Worm (Caenorhabditis elegans) whole organism, L4 larva: ENCODE measurements around the gene B0244.5.
A peak's percentile ranks its signal among the peaks of the same experiment; 100 is the strongest.

Experiments
- D1046.2 ChIP-seq: fragments of 200-800 bp; sonication (Bioruptor generic); IDR thresholded peaks from 2 replicates; pipeline ENCODE4 v1.3.6; 2022; ENCODE audit warnings: missing genetic modification characterization, missing compliant biosample characterization
- F10B5.3 ChIP-seq: sonication (generic microtip); optimal IDR thresholded peaks from 2 replicates; lab custom pipeline; 2016; ENCODE audit warnings: mild to moderate bottlenecking, missing genetic modification characterization, missing compliant biosample characterization
- F26F4.8 ChIP-seq: fragments of 200-800 bp; sonication (Bioruptor generic); conservative IDR thresholded peaks from 2 replicates; pipeline ENCODE4 v1.3.6; 2022; ENCODE audit warnings: missing genetic modification characterization, missing compliant biosample characterization
- F49E8.2 ChIP-seq: sonication (generic microtip); optimal IDR thresholded peaks from 2 replicates; lab custom pipeline; 2016; ENCODE audit warnings: missing compliant biosample characterization, mild to moderate bottlenecking, missing genetic modification characterization, borderline replicate concordance
- R02D3.7 ChIP-seq: fragments of 150-350 bp; sonication (generic microtip); optimal IDR thresholded peaks from 3 replicates; lab custom pipeline; 2014; ENCODE audit warnings: missing biosample characterization, missing genetic modification characterization
- T20F7.1 ChIP-seq: fragments of 200-800 bp; sonication (Bioruptor generic); optimal IDR thresholded peaks from 2 replicates; lab custom pipeline; 2018; ENCODE audit warnings: mild to moderate bottlenecking, missing genetic modification characterization, missing compliant biosample characterization
- Y105C5A.15 ChIP-seq: fragments of 200-800 bp; sonication (Bioruptor generic); IDR thresholded peaks from 2 replicates; pipeline ENCODE4 v1.3.6; 2022; ENCODE audit warnings: missing genetic modification characterization, missing compliant biosample characterization
- Y48G9A.11 ChIP-seq: fragments of 200-800 bp; sonication (Bioruptor generic); IDR thresholded peaks from 2 replicates; pipeline ENCODE4 v1.3.6; 2022; ENCODE audit warnings: missing genetic modification reagents, missing genetic modification characterization, missing compliant biosample characterization
- Y5F2A.4 ChIP-seq: fragments of 200-800 bp; sonication (Bioruptor generic); optimal IDR thresholded peaks from 2 replicates; lab custom pipeline; 2018; ENCODE audit warnings: mild to moderate bottlenecking, missing genetic modification characterization, missing compliant biosample characterization
- Y75B8A.6 ChIP-seq: fragments of 200-800 bp; sonication (Bioruptor generic); IDR thresholded peaks from 2 replicates; pipeline ENCODE4 v1.3.6; 2022; ENCODE audit warnings: missing genetic modification reagents, missing genetic modification characterization, missing compliant biosample characterization
- aha-1 ChIP-seq: fragments of 150-350 bp; peaks from one replicate; lab custom pipeline; 2014; ENCODE audit warnings: missing biosample characterization, missing genetic modification characterization
- ama-1 ChIP-seq: fragments of 150-350 bp; optimal IDR thresholded peaks from 2 replicates; lab custom pipeline; 2014; ENCODE audit warnings: inconsistent platforms, mixed read lengths
- ceh-82 ChIP-seq: sonication (generic microtip); optimal IDR thresholded peaks from 2 replicates; lab custom pipeline; 2017; ENCODE audit warnings: missing biosample characterization, missing genetic modification characterization
- cey-2 ChIP-seq: sonication (generic microtip); optimal IDR thresholded peaks from 3 replicates; lab custom pipeline; 2017; ENCODE audit warnings: missing genetic modification characterization, mild to moderate bottlenecking, missing compliant biosample characterization, antibody characterized with exemption, borderline replicate concordance; ENCODE audit not compliant: insufficient read depth
- daf-16 ChIP-seq, 3 experiments: sonication (generic microtip); optimal IDR thresholded peaks; 2 replicates each; lab custom pipeline; 2016 to 2017; ENCODE audit warnings: missing genetic modification characterization in 3 of 3, missing genetic modification reagents in 3 of 3, mild to moderate bottlenecking in 2 of 3, missing compliant biosample characterization in 2 of 3, missing biosample characterization in 1 of 3, moderate library complexity in 1 of 3
- dpl-1 ChIP-seq: fragments of 150-350 bp; optimal IDR thresholded peaks from 2 replicates; lab custom pipeline; 2014; ENCODE audit warnings: missing biosample characterization, missing genetic modification reagents, missing genetic modification characterization
- duxl-1 ChIP-seq: sonication (generic microtip); optimal IDR thresholded peaks from 2 replicates; lab custom pipeline; 2016; ENCODE audit warnings: mild to moderate bottlenecking, missing genetic modification characterization, moderate library complexity, missing compliant biosample characterization; ENCODE audit not compliant: poor library complexity
- egl-27 ChIP-seq: sonication (generic microtip); optimal IDR thresholded peaks from 3 replicates; lab custom pipeline; 2017; ENCODE audit warnings: missing biosample characterization, missing genetic modification reagents, missing genetic modification characterization
- fos-1 ChIP-seq: fragments of 150-350 bp; optimal IDR thresholded peaks from 2 replicates; lab custom pipeline; 2014; ENCODE audit warnings: missing biosample characterization, missing genetic modification characterization
- gei-8 ChIP-seq: fragments of 200-800 bp; sonication (Bioruptor generic); optimal IDR thresholded peaks from 2 replicates; lab custom pipeline; 2018; ENCODE audit warnings: mild to moderate bottlenecking, missing genetic modification characterization, missing compliant biosample characterization
- hif-1 ChIP-seq, 2 experiments: sonication (generic microtip); optimal IDR thresholded peaks; 2 replicates each; lab custom pipeline; 2016 to 2017; ENCODE audit warnings: missing compliant biosample characterization in 2 of 2, missing genetic modification characterization in 2 of 2, missing genetic modification reagents in 2 of 2, missing genotype in 2 of 2, mild to moderate bottlenecking in 1 of 2
- hlh-11 ChIP-seq: fragments of 200-800 bp; sonication (Bioruptor generic); optimal IDR thresholded peaks from 2 replicates; lab custom pipeline; 2018; ENCODE audit warnings: mild to moderate bottlenecking, missing genetic modification characterization, missing compliant biosample characterization
- hlh-30 ChIP-seq: sonication (generic microtip); optimal IDR thresholded peaks from 2 replicates; lab custom pipeline; 2017; ENCODE audit warnings: antibody characterized with exemption, mild to moderate bottlenecking, missing genetic modification characterization, missing compliant biosample characterization; ENCODE audit not compliant: insufficient read depth
- jun-1 ChIP-seq: fragments of 150-350 bp; optimal IDR thresholded peaks from 2 replicates; lab custom pipeline; 2014; ENCODE audit warnings: missing biosample characterization, missing genetic modification reagents, missing genetic modification characterization
- lin-15B ChIP-seq: fragments of 150-350 bp; sonication (generic microtip); optimal IDR thresholded peaks from 3 replicates; lab custom pipeline; 2014; ENCODE audit warnings: missing biosample characterization, missing genetic modification characterization
- lir-3 ChIP-seq: sonication (generic microtip); optimal IDR thresholded peaks from 2 replicates; lab custom pipeline; 2016; ENCODE audit warnings: mild to moderate bottlenecking, missing genetic modification characterization, missing compliant biosample characterization
- madf-5 ChIP-seq, 2 experiments: fragments of 200-800 bp; sonication (Bioruptor generic); IDR thresholded peaks; 2 replicates each; pipeline ENCODE4 v1.3.6; 2022; ENCODE audit warnings: missing compliant biosample characterization in 2 of 2, missing genetic modification characterization in 2 of 2
- mdt-29 ChIP-seq: fragments of 200-800 bp; sonication (Bioruptor generic); IDR thresholded peaks from 2 replicates; pipeline ENCODE4 v1.3.6; 2022; ENCODE audit warnings: missing genetic modification reagents, missing genetic modification characterization, missing compliant biosample characterization
- mes-2 ChIP-seq: sonication (generic microtip); optimal IDR thresholded peaks from 2 replicates; lab custom pipeline; 2016; ENCODE audit warnings: missing genotype, mild to moderate bottlenecking, missing genetic modification characterization, missing compliant biosample characterization; ENCODE audit not compliant: poor library complexity, severe bottlenecking
- nhr-111 ChIP-seq: fragments of 200-800 bp; sonication (Bioruptor generic); optimal IDR thresholded peaks from 2 replicates; lab custom pipeline; 2018; ENCODE audit warnings: mild to moderate bottlenecking, missing genetic modification characterization, missing compliant biosample characterization
- nhr-237 ChIP-seq: sonication (generic microtip); optimal IDR thresholded peaks from 2 replicates; lab custom pipeline; 2017; ENCODE audit warnings: missing biosample characterization, missing genetic modification characterization
- nhr-42 ChIP-seq: fragments of 200-800 bp; sonication (Bioruptor generic); IDR thresholded peaks from 2 replicates; pipeline ENCODE4 v1.3.6; 2022; ENCODE audit warnings: missing genetic modification characterization, missing compliant biosample characterization
- nhr-48 ChIP-seq: sonication (generic microtip); optimal IDR thresholded peaks from 2 replicates; lab custom pipeline; 2016; ENCODE audit warnings: mild to moderate bottlenecking, missing genetic modification characterization, missing compliant biosample characterization
- nhr-6 ChIP-seq: fragments of 150-350 bp; optimal IDR thresholded peaks from 2 replicates; lab custom pipeline; 2014; ENCODE audit warnings: missing biosample characterization, missing genetic modification characterization
- nhr-77 ChIP-seq: fragments of 150-350 bp; optimal IDR thresholded peaks from 2 replicates; lab custom pipeline; 2014; ENCODE audit warnings: missing biosample characterization, missing genetic modification characterization
- pqm-1 ChIP-seq: sonication (generic microtip); optimal IDR thresholded peaks from 2 replicates; lab custom pipeline; 2017; ENCODE audit warnings: missing biosample characterization, missing genetic modification characterization
- rbr-2 ChIP-seq: sonication (generic microtip); optimal IDR thresholded peaks from 2 replicates; lab custom pipeline; 2016; ENCODE audit warnings: missing genotype, missing genetic modification characterization, missing compliant biosample characterization
- saeg-2 ChIP-seq: fragments of 200-800 bp; sonication (Bioruptor generic); IDR thresholded peaks from 2 replicates; pipeline ENCODE4 v1.3.6; 2022; ENCODE audit warnings: missing genetic modification reagents, missing genetic modification characterization, missing compliant biosample characterization
- set-16 ChIP-seq: fragments of 200-800 bp; sonication (Bioruptor generic); IDR thresholded peaks from 2 replicates; pipeline ENCODE4 v1.3.6; 2022; ENCODE audit warnings: missing genetic modification reagents, missing genetic modification characterization, missing compliant biosample characterization
- skn-1 ChIP-seq: fragments of 150-350 bp; optimal IDR thresholded peaks from 2 replicates; lab custom pipeline; 2014; ENCODE audit warnings: missing biosample characterization, missing genetic modification characterization
- snpc-4 ChIP-seq: fragments of 150-350 bp; optimal IDR thresholded peaks from 2 replicates; lab custom pipeline; 2014; ENCODE audit warnings: missing biosample characterization, missing genetic modification characterization
- spr-1 ChIP-seq: sonication (generic microtip); optimal IDR thresholded peaks from 2 replicates; lab custom pipeline; 2016; ENCODE audit warnings: mild to moderate bottlenecking, missing genetic modification characterization, missing compliant biosample characterization
- tag-97 ChIP-seq: fragments of 200-800 bp; sonication (Bioruptor generic); IDR thresholded peaks from 2 replicates; pipeline ENCODE4 v1.3.6; 2022; ENCODE audit warnings: missing genetic modification characterization, missing compliant biosample characterization
- tra-1 ChIP-seq: fragments of 200-800 bp; sonication (Bioruptor generic); IDR thresholded peaks from 2 replicates; pipeline ENCODE4 v1.3.6; 2022; ENCODE audit warnings: missing genetic modification reagents, missing genetic modification characterization, missing compliant biosample characterization
- unc-62 ChIP-seq, 3 experiments: fragments of 150-350 bp in 1 of 3; sonication (generic microtip); optimal IDR thresholded peaks in 2 of 3; peaks in 1 of 3; 1 replicate in 1 of 3; 2 replicates in 2 of 3; lab custom pipeline; 2014 to 2017; ENCODE audit warnings: missing biosample characterization in 3 of 3, missing genetic modification characterization in 3 of 3, missing genetic modification reagents in 3 of 3, missing genotype in 1 of 3
- zag-1 ChIP-seq: fragments of 150-350 bp; optimal IDR thresholded peaks from 2 replicates; lab custom pipeline; 2014; ENCODE audit warnings: missing biosample characterization, missing genetic modification characterization
- zfp-3 ChIP-seq: fragments of 200-800 bp; sonication (Bioruptor generic); conservative IDR thresholded peaks from 2 replicates; pipeline ENCODE4 v1.3.6; 2022; ENCODE audit warnings: missing genetic modification reagents, missing genetic modification characterization, missing compliant biosample characterization
- zip-11 ChIP-seq: fragments of 200-800 bp; sonication (Bioruptor generic); IDR thresholded peaks from 2 replicates; pipeline ENCODE4 v1.3.6; 2022; ENCODE audit warnings: missing genetic modification characterization, missing compliant biosample characterization
- ztf-11 ChIP-seq: fragments of 150-350 bp; optimal IDR thresholded peaks from 2 replicates; lab custom pipeline; 2014; ENCODE audit warnings: missing biosample characterization, missing genetic modification characterization
- ztf-7 ChIP-seq: fragments of 150-350 bp; optimal IDR thresholded peaks from 2 replicates; lab custom pipeline; 2014; ENCODE audit warnings: missing biosample characterization, missing genetic modification characterization

B0244.5 gene

DNA sequence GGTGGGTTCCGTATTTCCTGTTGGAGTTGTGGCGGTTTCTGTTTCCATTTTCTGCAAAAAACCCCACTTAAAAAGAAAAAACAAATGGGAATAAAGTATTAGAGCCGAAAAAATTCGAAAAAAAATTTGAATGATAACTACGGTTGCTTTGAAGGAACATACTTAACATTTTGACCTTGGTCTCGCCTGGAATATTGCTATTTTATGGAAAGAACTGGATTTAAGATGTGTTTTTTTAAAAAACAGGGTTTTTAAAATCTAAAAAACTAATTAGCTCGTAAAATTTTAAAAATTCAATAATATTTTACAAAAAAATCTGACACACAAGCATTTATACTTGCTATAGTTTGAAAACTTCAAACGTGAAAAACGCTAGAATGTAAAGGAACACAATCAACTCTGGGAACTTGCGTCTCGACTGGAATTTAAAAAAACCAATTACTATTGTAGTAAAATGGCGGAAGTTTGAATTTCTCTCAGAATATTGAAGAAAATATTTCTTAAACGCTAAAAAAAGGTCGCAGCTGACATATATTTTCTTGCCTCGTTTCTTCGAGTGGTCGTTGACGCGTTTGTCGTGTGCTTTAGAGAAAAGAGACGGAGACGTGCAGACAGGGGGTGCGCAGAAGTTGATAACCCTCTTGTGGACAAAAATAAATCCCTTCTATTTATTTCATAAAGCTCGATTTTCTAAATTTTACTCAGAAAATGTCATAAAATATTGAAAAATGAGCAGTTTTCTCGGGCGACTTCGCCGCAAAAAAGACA, 46.5 kb upstream of the B0244.5 start, which contains the start of the genes lgg-3 and rgs-5 (continued):
- TF ChIP-seq cey-2 (tag; lab: Kevin White, UChicago) (no peak), spr-1 (tag; lab: Kevin White, UChicago) (no peak), rbr-2 (tag; lab: Kevin White, UChicago) (peak; percentile 14), ztf-11 (tag; lab: Kevin White, UChicago) (no peak), Y5F2A.4 (GFP tag; lab: Kevin White, UChicago) (no peak), ztf-7 (tag; lab: Kevin White, UChicago) (no peak), jun-1 (tag; lab: Kevin White, UChicago) (no peak), nhr-42 (GFP tag; lab: Robert Waterston, UW) (no peak), dpl-1 (GFP tag; lab: Kevin White, UChicago) (peak; percentile 58), pqm-1 (tag; lab: Kevin White, UChicago) (no peak), nhr-6 (peak; percentile 2), aha-1 (tag; lab: Kevin White, UChicago) (no peak), zfp-3 (GFP tag; lab: Robert Waterston, UW) (no peak), F26F4.8 (GFP tag; lab: Robert Waterston, UW) (no peak), tra-1 (no peak), Y75B8A.6 (GFP tag; lab: Robert Waterston, UW) (no peak), nhr-77 (tag; lab: Kevin White, UChicago) (no peak), Y105C5A.15 (no peak), nhr-111 (GFP tag; lab: Kevin White, UChicago) (no peak), F49E8.2 (tag; lab: Kevin White, UChicago) (peak; percentile 82), lin-15B (tag; lab: Kevin White, UChicago) (no peak), ceh-82 (tag; lab: Kevin White, UChicago) (no peak), egl-27 (tag; lab: Kevin White, UChicago) (no peak), hlh-30 (peak; percentile 44), daf-16 (GFP tag; optimal IDR thresholded peaks at IDR 0.05; lab: Kevin White, UChicago) (no peak), daf-16 (tag; optimal IDR thresholded peaks at IDR 0.05; lab: Kevin White, UChicago) (peak; percentile 8), zag-1 (tag; lab: Kevin White, UChicago) (no peak), mdt-29 (no peak), saeg-2 (GFP tag; lab: Robert Waterston, UW) (no peak), zip-11 (no peak), T20F7.1 (GFP tag; lab: Kevin White, UChicago) (no peak), nhr-48 (tag; lab: Kevin White, UChicago) (no peak), Y48G9A.11 (GFP tag; lab: Robert Waterston, UW) (no peak), duxl-1 (tag; lab: Kevin White, UChicago) (no peak), mes-2 (tag; lab: Kevin White, UChicago) (peak; percentile 71), D1046.2 (no peak), nhr-237 (no peak), tag-97 (GFP tag; lab: Robert Waterston, UW) (no peak), snpc-4 (no peak), fos-1 (tag; lab: Kevin White, UChicago) (no peak), madf-5 (GFP tag; IDR thresholded peaks at IDR 0.05; lab: Robert Waterston, UW) (no peak), skn-1 (tag; lab: Kevin White, UChicago) (no peak), gei-8 (GFP tag; lab: Kevin White, UChicago) (no peak), hlh-11 (peak; percentile 52), hif-1 (tag; optimal IDR thresholded peaks at IDR 0.05; lab: Kevin White, UChicago) (peak in 1 of 2 experiments; percentile 22), R02D3.7 (tag; lab: Kevin White, UChicago) (no peak), unc-62 (GFP tag; optimal IDR thresholded peaks at IDR 0.05 in 1 of 2; lab: Kevin White, UChicago) (no peak), unc-62 (tag; optimal IDR thresholded peaks at IDR 0.05; lab: Kevin White, UChicago) (no peak), set-16 (GFP tag; lab: Robert Waterston, UW) (no peak), F10B5.3 (tag; lab: Kevin White, UChicago) (no peak), lir-3 (tag; lab: Kevin White, UChicago) (no peak), ama-1 (lab: Kevin White, UChicago) (no peak)
